Fruit fly (Drosophila melanogaster): Measurements from ENCODE around the gene CG4313.

DNA sequence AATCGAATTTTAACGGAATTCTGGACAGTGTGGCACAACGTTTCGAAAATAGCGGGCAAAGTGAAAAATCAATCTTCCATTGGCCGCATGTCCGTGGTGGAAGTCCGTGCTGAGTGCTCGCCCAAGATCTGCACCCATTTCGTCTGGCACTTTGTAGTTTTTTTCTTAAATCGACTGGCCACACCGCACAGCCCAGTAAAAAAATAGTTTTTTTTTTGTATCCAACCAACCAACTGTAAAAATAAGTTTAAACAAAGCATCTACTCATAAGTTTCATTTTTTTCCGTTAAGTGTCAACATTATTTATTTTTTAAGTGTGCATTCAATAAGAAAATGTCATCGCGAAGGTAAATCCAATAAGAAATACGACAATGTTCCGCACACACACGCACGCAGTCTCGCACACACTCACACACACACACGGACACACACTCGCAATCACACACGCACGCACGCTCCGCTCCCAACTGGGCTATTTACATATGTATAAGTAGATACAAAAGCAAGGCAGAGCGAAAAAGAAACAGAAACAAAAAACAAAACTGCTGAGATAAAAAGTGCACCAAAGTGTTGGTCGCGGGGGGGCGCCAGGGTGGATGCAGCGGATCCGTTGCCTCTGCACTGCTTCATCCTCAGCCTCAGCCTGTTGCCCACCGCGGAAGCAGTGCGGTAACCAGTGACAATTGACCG is 52.5 kb downstream of the CG4313 start, which contains the start of gene csw:
- TF ChIP-seq fd85E (GFP tag; optimal IDR thresholded peaks at IDR 0.05), result peak; percentile 27
- peak; percentile 38 for TF ChIP-seq CG31627 (GFP tag; optimal IDR thresholded peaks at IDR 0.05)
- TF ChIP-seq Lpt (GFP tag; optimal IDR thresholded peaks at IDR 0.05), result peak; percentile 75
- peak; percentile 54 for TF ChIP-seq CG34406 (GFP tag; optimal IDR thresholded peaks at IDR 0.05)
- peak; percentile 93 for TF ChIP-seq CG6808 (GFP tag; optimal IDR thresholded peaks at IDR 0.05)
- peak; percentile 97 for TF ChIP-seq CG9139 (GFP tag; optimal IDR thresholded peaks at IDR 0.05)
